Worm (Caenorhabditis elegans) whole organism, early embryonic: ENCODE measurements around the gene K01B6.4.

Experiments
- ceh-36 ChIP-seq: sonication (generic microtip); optimal IDR thresholded peaks from 2 replicates; lab custom pipeline; 2016; ENCODE audit warnings: missing genetic modification characterization, inconsistent platforms, missing compliant biosample characterization
- hmg-4 ChIP-seq: fragments of 200-800 bp; sonication (Bioruptor generic); optimal IDR thresholded peaks from 2 replicates; lab custom pipeline; 2018; ENCODE audit warnings: mild to moderate bottlenecking, missing genetic modification characterization, missing compliant biosample characterization
- pes-1 ChIP-seq: fragments of 200-800 bp; sonication (Bioruptor generic); IDR thresholded peaks from 2 replicates; pipeline ENCODE4 v1.3.6; 2022; ENCODE audit warnings: missing genetic modification reagents, missing genetic modification characterization, missing compliant biosample characterization
- tra-4 ChIP-seq: sonication (generic microtip); optimal IDR thresholded peaks from 2 replicates; lab custom pipeline; 2017; ENCODE audit warnings: missing genetic modification characterization, missing compliant biosample characterization

ce11 chrIII:9337968-9338367, 40.7 kb upstream of the K01B6.4 start:
- TF ChIP-seq hmg-4 (GFP tag; lab: Kevin White, UChicago) (no peak), ceh-36 (tag; lab: Kevin White, UChicago) (no peak), tra-4 (no peak), pes-1 (GFP tag; lab: Robert Waterston, UW) (no peak)
